Worm (Caenorhabditis elegans) whole organism, young adult: ENCODE results near the gene cyh-1.

Experiments used
- ceh-79 ChIP-seq: sonication (generic microtip); optimal IDR thresholded peaks from 2 replicates; lab custom pipeline; 2017; ENCODE audit warnings: mild to moderate bottlenecking, missing genetic modification characterization, missing compliant biosample characterization
- lag-1 ChIP-seq: fragments of 200-800 bp; sonication (Bioruptor generic); IDR thresholded peaks from 2 replicates; pipeline ENCODE4 v1.3.6; 2022; ENCODE audit warnings: missing genetic modification reagents, missing genetic modification characterization, missing compliant biosample characterization
- mes-4 ChIP-seq: sonication (generic microtip); optimal IDR thresholded peaks from 2 replicates; lab custom pipeline; 2016; ENCODE audit warnings: missing genotype, missing genetic modification characterization, missing compliant biosample characterization
- pha-4 ChIP-seq: fragments of 150-350 bp; sonication (generic microtip); optimal IDR thresholded peaks from 2 replicates; lab custom pipeline; 2014; ENCODE audit warnings: missing biosample characterization, missing genetic modification reagents, missing genetic modification characterization

DNA sequence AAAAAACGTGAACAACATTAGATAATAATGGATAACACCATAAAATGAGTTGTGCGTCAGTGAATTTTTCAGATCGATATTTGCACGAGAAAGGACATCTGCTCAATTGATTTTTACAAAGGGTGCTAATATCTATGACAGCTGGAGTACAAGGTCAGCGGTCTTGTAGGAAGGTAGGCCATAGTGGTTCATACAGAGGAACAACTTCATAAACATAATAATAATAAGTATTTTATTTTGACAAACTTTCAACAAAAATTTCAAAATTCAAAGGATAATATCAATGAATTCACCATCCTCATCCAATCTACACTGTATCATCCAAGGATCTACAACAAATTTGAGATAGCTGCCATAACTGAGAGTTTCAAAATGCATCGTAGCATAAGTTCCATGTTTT is 27.6 kb upstream of the cyh-1 start, which contains the start of gene fbxb-104:
- TF ChIP-seq ceh-79 (tag; lab: Kevin White, UChicago), result no peak
- no peak for TF ChIP-seq pha-4 (tag; lab: Kevin White, UChicago)
- no peak for TF ChIP-seq lag-1 (GFP tag; lab: Robert Waterston, UW)
- no peak for TF ChIP-seq mes-4 (tag; lab: Kevin White, UChicago)
